Fruit fly (Drosophila melanogaster): Measurements from ENCODE around the gene Nepl15.

Nepl15 gene

DNA sequence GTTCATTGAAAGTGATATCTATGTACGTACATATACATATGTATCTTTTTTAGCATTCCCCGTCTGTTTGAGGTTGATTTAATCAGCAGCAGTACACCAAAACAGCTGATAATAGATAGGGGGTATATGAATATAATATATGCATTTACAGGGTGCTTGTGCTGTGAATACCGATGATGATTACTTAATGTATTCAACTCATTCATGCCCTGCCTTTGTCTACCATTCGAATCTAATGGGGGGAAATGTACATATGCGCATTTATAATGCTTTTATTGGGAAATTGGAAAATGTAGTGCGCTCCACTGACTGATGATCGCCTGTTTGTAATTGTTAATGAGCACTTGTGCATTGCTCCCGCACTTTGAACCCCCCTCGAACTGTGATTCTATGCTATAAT lies 14.2 kb upstream of the Nepl15 start (continued):
- TF ChIP-seq dm (GFP tag; optimal IDR thresholded peaks at IDR 0.05) (no peak), CG17186 (GFP tag; optimal IDR thresholded peaks at IDR 0.05) (no peak), nerfin-2 (GFP tag; IDR thresholded peaks at IDR 0.05; ENCODE audit: partially characterized antibody) (no peak), sc (optimal IDR thresholded peaks at IDR 0.05) (no peak), sc (GFP tag; optimal IDR thresholded peaks at IDR 0.05) (no peak), Asciz (GFP tag; optimal IDR thresholded peaks at IDR 0.05) (no peak), CG16813 (GFP tag; IDR thresholded peaks at IDR 0.05; ENCODE audit: partially characterized antibody) (no peak), odd (GFP tag; optimal IDR thresholded peaks at IDR 0.05) (no peak), CG1529 (GFP tag; optimal IDR thresholded peaks at IDR 0.05) (no peak), tap (tag; optimal IDR thresholded peaks at IDR 0.05) (no peak), CG4617 (GFP tag; optimal IDR thresholded peaks at IDR 0.05; ENCODE audit: borderline replicate concordance) (no peak), Fer3 (tag; optimal IDR thresholded peaks at IDR 0.05) (no peak), CG31441 (GFP tag; IDR thresholded peaks at IDR 0.05) (no peak), HLHmδ (GFP tag; optimal IDR thresholded peaks at IDR 0.05) (peak; percentile 34), dati (GFP tag; IDR thresholded peaks at IDR 0.05) (no peak), CG32532 (GFP tag; IDR thresholded peaks at IDR 0.05) (0 out of 2 replicates have a peak, but pooled peaks have one; percentile 28), CG1603 (tag; optimal IDR thresholded peaks at IDR 0.05) (no peak), CG15514 (GFP tag; optimal IDR thresholded peaks at IDR 0.05) (no peak), sug (tag; optimal IDR thresholded peaks at IDR 0.05) (peak; percentile 44), amos (GFP tag; IDR thresholded peaks at IDR 0.05; ENCODE audit: partially characterized antibody) (no peak), CG10543 (GFP tag; optimal IDR thresholded peaks at IDR 0.05) (peak; percentile 3), Sin3A (optimal IDR thresholded peaks at IDR 0.05) (no peak), CG2712 (tag; optimal IDR thresholded peaks at IDR 0.05) (no peak), corto (GFP tag; optimal IDR thresholded peaks at IDR 0.05) (no peak), CG6765 (GFP tag; optimal IDR thresholded peaks at IDR 0.05) (no peak), pfk (GFP tag; optimal IDR thresholded peaks at IDR 0.05) (no peak), Opbp (GFP tag; IDR thresholded peaks at IDR 0.05; ENCODE audit: partially characterized antibody) (no peak), Blimp-1 (GFP tag; optimal IDR thresholded peaks at IDR 0.05) (peak; percentile 12), chinmo (GFP tag; IDR thresholded peaks at IDR 0.05; ENCODE audit: partially characterized antibody) (0 out of 4 replicates have a peak, but pooled peaks have one; percentile 41), sens (GFP tag) (peak; percentile 55), CG10274 (GFP tag; optimal IDR thresholded peaks at IDR 0.05) (no peak), Hand (GFP tag; optimal IDR thresholded peaks at IDR 0.05) (no peak), CG31388 (GFP tag; optimal IDR thresholded peaks at IDR 0.05) (no peak), crol (GFP tag; IDR thresholded peaks at IDR 0.05) (0 out of 2 replicates have a peak, but pooled peaks have one; percentile 22), Hsf (GFP tag; optimal IDR thresholded peaks at IDR 0.05) (no peak), toy (GFP tag; IDR thresholded peaks at IDR 0.05) (no peak), aop (GFP tag; IDR thresholded peaks at IDR 0.05) (no peak), lmd (GFP tag; IDR thresholded peaks at IDR 0.05) (no peak), CG14441 (GFP tag; IDR thresholded peaks at IDR 0.05) (no peak), CG33213 (GFP tag; optimal IDR thresholded peaks at IDR 0.05) (no peak), Mad (GFP tag; optimal IDR thresholded peaks at IDR 0.05) (no peak), CG7786 (GFP tag; optimal IDR thresholded peaks at IDR 0.05) (no peak), CG4854 (GFP tag; optimal IDR thresholded peaks at IDR 0.05) (no peak), gcm2 (GFP tag; optimal IDR thresholded peaks at IDR 0.05) (no peak), Drgx (GFP tag; IDR thresholded peaks at IDR 0.05) (0 out of 2 replicates have a peak, but pooled peaks have one; percentile 33), D19B (GFP tag; optimal IDR thresholded peaks at IDR 0.05) (peak; percentile 5), CG15696 (tag; optimal IDR thresholded peaks at IDR 0.05) (no peak), bsh (GFP tag; optimal IDR thresholded peaks at IDR 0.05) (no peak), CG10366 (GFP tag; IDR thresholded peaks at IDR 0.05) (peak; percentile 35; the same call in 1 of the 2 replicates), CG10979 (tag; optimal IDR thresholded peaks at IDR 0.05) (no peak), onecut (GFP tag; IDR thresholded peaks at IDR 0.05) (no peak)
